Worm (Caenorhabditis elegans): ENCODE measurements around the gene gst-18.

The gst-18 gene

DNA sequence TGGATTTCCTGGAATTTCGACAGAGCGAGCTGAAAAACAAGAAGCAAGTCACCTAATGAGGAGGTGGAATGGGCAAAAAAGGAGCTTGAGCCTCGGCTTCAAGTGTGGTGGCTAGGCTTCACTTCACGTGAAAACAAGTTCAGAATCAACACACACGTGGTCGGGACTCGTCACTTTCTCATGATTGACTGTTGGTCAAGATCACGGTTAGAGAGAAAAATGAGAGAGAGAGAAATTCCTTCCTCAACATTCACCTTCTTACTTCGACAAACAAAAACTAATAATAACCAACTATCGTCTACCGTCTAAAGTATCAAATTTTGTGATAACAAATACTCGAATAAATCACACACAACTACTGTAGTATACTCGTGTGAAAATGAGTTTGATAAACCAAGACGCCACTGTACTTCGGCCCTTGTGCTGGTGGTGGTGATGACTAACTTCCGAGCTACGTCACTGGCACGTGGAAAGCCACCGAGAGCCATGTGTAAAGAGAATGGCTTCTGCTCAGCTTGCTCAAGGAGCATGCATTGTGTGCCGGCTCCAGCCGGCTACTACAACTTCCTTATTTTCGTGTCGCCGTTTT, 43.0 kb upstream of the gst-18 start (continued):
- TF ChIP-seq T20F7.1 (GFP tag; optimal IDR thresholded peaks at IDR 0.05) = no peak
- TF ChIP-seq dmd-6 (GFP tag; IDR thresholded peaks at IDR 0.05) = 0 out of 2 replicates have a peak, but pooled peaks have one; percentile 20
- TF ChIP-seq php-3 (GFP tag; IDR thresholded peaks at IDR 0.05) = no peak
- TF ChIP-seq mdt-29 (GFP tag; IDR thresholded peaks at IDR 0.05) = no peak
- TF ChIP-seq ztf-7 (tag; optimal IDR thresholded peaks at IDR 0.05) = no peak
- TF ChIP-seq Y75B8A.6 (GFP tag; IDR thresholded peaks at IDR 0.05) = no peak
- TF ChIP-seq F10B5.3 (tag; optimal IDR thresholded peaks at IDR 0.05) = no peak
- no peak for TF ChIP-seq F37D6.2 (tag; optimal IDR thresholded peaks at IDR 0.05)
- no peak for TF ChIP-seq R02D3.7 (tag; optimal IDR thresholded peaks at IDR 0.05)
- TF ChIP-seq dmd-9 (GFP tag; IDR thresholded peaks at IDR 0.05) = no peak
- no peak for TF ChIP-seq snpc-1.2 (GFP tag; IDR thresholded peaks at IDR 0.05)
- no peak for TF ChIP-seq ceh-32 (tag; optimal IDR thresholded peaks at IDR 0.05; ENCODE audit: poor library complexity)
- TF ChIP-seq nhr-77 (tag; optimal IDR thresholded peaks at IDR 0.05) = peak; percentile 20
- peak; percentile 11 for TF ChIP-seq mes-2 (tag; optimal IDR thresholded peaks at IDR 0.05; ENCODE audit: poor library complexity, severe bottlenecking)
- no peak for TF ChIP-seq ama-1 (optimal IDR thresholded peaks at IDR 0.05)
- TF ChIP-seq lin-15B (tag; optimal IDR thresholded peaks at IDR 0.05) = no peak
- no peak for TF ChIP-seq F49E8.2 (tag; optimal IDR thresholded peaks at IDR 0.05; ENCODE audit: borderline replicate concordance)
- no peak for TF ChIP-seq aly-2 (tag; optimal IDR thresholded peaks at IDR 0.05)
- TF ChIP-seq mep-1 (tag; optimal IDR thresholded peaks at IDR 0.05) = no peak
- no peak for TF ChIP-seq unc-39 (tag; optimal IDR thresholded peaks at IDR 0.05)
- TF ChIP-seq dve-1 (tag; optimal IDR thresholded peaks at IDR 0.05; ENCODE audit: insufficient read depth) = peak; percentile 27
- TF ChIP-seq fos-1 (tag; optimal IDR thresholded peaks at IDR 0.05) = no peak
- TF ChIP-seq lin-38 (GFP tag; IDR thresholded peaks at IDR 0.05) = no peak
- no peak for TF ChIP-seq Y5F2A.4 (GFP tag; optimal IDR thresholded peaks at IDR 0.05)
- no peak for TF ChIP-seq nhr-42 (GFP tag; IDR thresholded peaks at IDR 0.05)
- peak; percentile 45 for TF ChIP-seq nhr-102 (tag; optimal IDR thresholded peaks at IDR 0.05)
- TF ChIP-seq D1046.2 (GFP tag; IDR thresholded peaks at IDR 0.05) = no peak
- no peak for TF ChIP-seq nhr-25 (tag; optimal IDR thresholded peaks at IDR 0.05; ENCODE audit: borderline replicate concordance, insufficient read depth)
- no peak for TF ChIP-seq zfp-3 (GFP tag; conservative IDR thresholded peaks at IDR 0.05)
- no peak for TF ChIP-seq madf-9 (GFP tag; conservative IDR thresholded peaks at IDR 0.05)
- no peak for TF ChIP-seq nhr-6 (tag; optimal IDR thresholded peaks at IDR 0.05)
- TF ChIP-seq zip-2 (tag; optimal IDR thresholded peaks at IDR 0.05) = no peak
- TF ChIP-seq daf-16 (GFP tag; optimal IDR thresholded peaks at IDR 0.05) = no peak
- TF ChIP-seq daf-16 (tag; optimal IDR thresholded peaks at IDR 0.05) = peak; percentile 4
- TF ChIP-seq pha-4 (GFP tag; IDR thresholded peaks at IDR 0.05) = no peak
- no peak for TF ChIP-seq pha-4 (tag; optimal IDR thresholded peaks at IDR 0.05)
- TF ChIP-seq nhr-10 (tag; optimal IDR thresholded peaks at IDR 0.05) = no peak
- TF ChIP-seq nhr-28 (tag; optimal IDR thresholded peaks at IDR 0.05) = peak; percentile 29
- TF ChIP-seq ceh-44 (GFP tag; IDR thresholded peaks at IDR 0.05) = no peak
- TF ChIP-seq nhr-48 (tag; optimal IDR thresholded peaks at IDR 0.05) = peak; percentile 48
- TF ChIP-seq fkh-10 (GFP tag; optimal IDR thresholded peaks at IDR 0.05) = no peak
- no peak for TF ChIP-seq nhr-111 (GFP tag; optimal IDR thresholded peaks at IDR 0.05)
- TF ChIP-seq lin-39 (tag; optimal IDR thresholded peaks at IDR 0.05) = no peak
- TF ChIP-seq Y48G9A.11 (GFP tag; IDR thresholded peaks at IDR 0.05) = no peak
- TF ChIP-seq nhr-76 (tag; optimal IDR thresholded peaks at IDR 0.05) = no peak
- TF ChIP-seq hmg-1.1 (GFP tag; IDR thresholded peaks at IDR 0.05) = no peak
- no peak for TF ChIP-seq nhr-41 (GFP tag; IDR thresholded peaks at IDR 0.05)
- TF ChIP-seq F44E2.7 (GFP tag; IDR thresholded peaks at IDR 0.05) = no peak
- no peak for TF ChIP-seq ZK337.2 (GFP tag; IDR thresholded peaks at IDR 0.05)
- no peak for TF ChIP-seq cey-2 (tag; optimal IDR thresholded peaks at IDR 0.05; ENCODE audit: borderline replicate concordance, insufficient read depth)
- no peak for TF ChIP-seq spr-3 (GFP tag; optimal IDR thresholded peaks at IDR 0.05)
